Fruit fly (Drosophila melanogaster) whole organism, embryonic: ENCODE measurements around the gene CG17660.
A peak's percentile ranks its signal among the peaks of the same experiment; 100 is the strongest.

Source experiments
- Ada2b ChIP-seq: fragments of 200-800 bp; sonication (Bioruptor generic); IDR thresholded peaks from 2 replicates; pipeline ENCODE4 v1.3.6; 2022; ENCODE audit warnings: missing biosample characterization, missing genetic modification characterization
- Atf-2 ChIP-seq: fragments of 200-800 bp; sonication (Bioruptor generic); optimal IDR thresholded peaks from 2 replicates; lab custom pipeline; 2016; ENCODE audit warnings: missing biosample characterization, missing genetic modification characterization
- CG10321 ChIP-seq: fragments of 200-800 bp; sonication (Bioruptor generic); IDR thresholded peaks from 2 replicates; pipeline ENCODE4 v1.3.6; 2022; ENCODE audit warnings: missing biosample characterization, missing genetic modification characterization
- CG10366 ChIP-seq: fragments of 200-800 bp; sonication (Bioruptor generic); IDR thresholded peaks from 2 replicates; pipeline ENCODE4 v1.3.6; 2022; ENCODE audit warnings: missing biosample characterization, missing genetic modification characterization
- CG11247 ChIP-seq: fragments of 200-800 bp; sonication (Bioruptor generic); IDR thresholded peaks from 2 replicates; pipeline ENCODE4 v1.3.6; 2022; ENCODE audit warnings: missing biosample characterization, missing genetic modification characterization
- CG11456 ChIP-seq: fragments of 200-800 bp; sonication (Bioruptor generic); IDR thresholded peaks from 3 replicates; pipeline ENCODE4 v1.3.6; 2022; ENCODE audit warnings: missing biosample characterization, missing genetic modification characterization
- CG11504 ChIP-seq: fragments of 200-800 bp; sonication (Bioruptor generic); optimal IDR thresholded peaks from 3 replicates; lab custom pipeline; 2019; ENCODE audit warnings: missing biosample characterization, mild to moderate bottlenecking, missing genetic modification characterization, moderate library complexity
- CG12071 ChIP-seq: fragments of 200-800 bp; sonication (Bioruptor generic); optimal IDR thresholded peaks from 3 replicates; lab custom pipeline; 2018; ENCODE audit warnings: missing biosample characterization, mild to moderate bottlenecking, missing genetic modification characterization
- CG12219 ChIP-seq: fragments of 200-800 bp; sonication (Bioruptor generic); optimal IDR thresholded peaks from 3 replicates; lab custom pipeline; 2018; ENCODE audit warnings: missing biosample characterization, mild to moderate bottlenecking, missing genetic modification characterization
- CG13424 ChIP-seq: fragments of 200-800 bp; sonication (Bioruptor generic); optimal IDR thresholded peaks from 2 replicates; lab custom pipeline; 2019; ENCODE audit warnings: missing biosample characterization, mild to moderate bottlenecking, missing genetic modification characterization, moderate library complexity
- CG13894 ChIP-seq: fragments of 200-800 bp; sonication (Bioruptor generic); optimal IDR thresholded peaks from 3 replicates; lab custom pipeline; 2018; ENCODE audit warnings: missing biosample characterization, mild to moderate bottlenecking, missing genetic modification characterization, moderate library complexity
- CG14014 ChIP-seq: fragments of 200-800 bp; sonication (Bioruptor generic); IDR thresholded peaks from 2 replicates; pipeline ENCODE4 v1.3.6; 2022; ENCODE audit warnings: missing biosample characterization, missing genetic modification characterization
- CG15269 ChIP-seq: fragments of 200-800 bp; sonication (Bioruptor generic); optimal IDR thresholded peaks from 2 replicates; lab custom pipeline; 2018; ENCODE audit warnings: missing biosample characterization, mild to moderate bottlenecking, missing genetic modification characterization, moderate library complexity
- CG16863 ChIP-seq: fragments of 200-800 bp; sonication (Bioruptor generic); optimal IDR thresholded peaks from 3 replicates; lab custom pipeline; 2016; ENCODE audit warnings: missing biosample characterization, missing genetic modification characterization
- CG18011 ChIP-seq: fragments of 200-800 bp; sonication (Bioruptor generic); optimal IDR thresholded peaks from 2 replicates; lab custom pipeline; 2017; ENCODE audit warnings: missing biosample characterization, missing genetic modification characterization, mild to moderate bottlenecking, moderate library complexity, missing genotype
- CG18619 ChIP-seq: fragments of 200-800 bp; sonication (Bioruptor generic); optimal IDR thresholded peaks from 3 replicates; lab custom pipeline; 2017; ENCODE audit warnings: missing biosample characterization, mild to moderate bottlenecking, missing genetic modification characterization
- CG2120 ChIP-seq: fragments of 200-800 bp; sonication (Bioruptor generic); optimal IDR thresholded peaks from 3 replicates; lab custom pipeline; 2016; ENCODE audit warnings: missing biosample characterization, missing genetic modification characterization
- CG30431 ChIP-seq: fragments of 200-800 bp; sonication (Bioruptor generic); optimal IDR thresholded peaks from 2 replicates; lab custom pipeline; 2017; ENCODE audit warnings: missing biosample characterization, missing genetic modification characterization
- CG32772 ChIP-seq: fragments of 200-800 bp; sonication (Bioruptor generic); IDR thresholded peaks from 2 replicates; pipeline ENCODE4 v1.3.6; 2022; ENCODE audit warnings: missing biosample characterization, missing genetic modification characterization
- CG4328 ChIP-seq: fragments of 200-800 bp; sonication (Bioruptor generic); optimal IDR thresholded peaks from 3 replicates; lab custom pipeline; 2017; ENCODE audit warnings: missing biosample characterization, missing genetic modification reagents, missing genetic modification characterization
- CG5245 ChIP-seq: fragments of 200-800 bp; sonication (Bioruptor generic); optimal IDR thresholded peaks from 3 replicates; lab custom pipeline; 2016; ENCODE audit warnings: missing biosample characterization, missing genetic modification characterization
- CG6854 ChIP-seq: fragments of 200-800 bp; sonication (Bioruptor generic); optimal IDR thresholded peaks from 3 replicates; lab custom pipeline; 2017; ENCODE audit warnings: missing biosample characterization, mild to moderate bottlenecking, missing genetic modification characterization
- CG9215 ChIP-seq: fragments of 200-800 bp; sonication (Bioruptor generic); IDR thresholded peaks from 2 replicates; pipeline ENCODE4 v1.3.6; 2022; ENCODE audit warnings: missing biosample characterization, missing genetic modification characterization
- CG9609 ChIP-seq: fragments of 200-800 bp; sonication (Bioruptor generic); optimal IDR thresholded peaks from 3 replicates; lab custom pipeline; 2016; ENCODE audit warnings: missing biosample characterization, missing genetic modification characterization
- Fer2 ChIP-seq: fragments of 200-800 bp; sonication (Bioruptor generic); optimal IDR thresholded peaks from 2 replicates; lab custom pipeline; 2018; ENCODE audit warnings: missing biosample characterization, mild to moderate bottlenecking, missing genetic modification characterization, moderate library complexity
- Hr78 ChIP-seq, 2 experiments: fragments of 200-800 bp in 1 of 2; fragments of >200 bp in 1 of 2; sonication (Bioruptor generic) in 1 of 2; optimal IDR thresholded peaks; 2 replicates each; lab custom pipeline; 2017 to 2019; ENCODE audit warnings: missing biosample characterization in 2 of 2, missing genetic modification characterization in 2 of 2, mild to moderate bottlenecking in 1 of 2, moderate library complexity in 1 of 2
- Mes4 ChIP-seq: fragments of 200-800 bp; sonication (Bioruptor generic); optimal IDR thresholded peaks from 2 replicates; lab custom pipeline; 2016; ENCODE audit warnings: missing biosample characterization, missing genetic modification characterization
- Sry-δ ChIP-seq: fragments of 200-800 bp; sonication (Bioruptor generic); optimal IDR thresholded peaks from 2 replicates; lab custom pipeline; 2016; ENCODE audit warnings: missing biosample characterization, missing genetic modification characterization
- Vsx1 ChIP-seq: fragments of 200-800 bp; sonication (Bioruptor generic); optimal IDR thresholded peaks from 2 replicates; lab custom pipeline; 2017; ENCODE audit warnings: missing biosample characterization, mild to moderate bottlenecking, missing genetic modification characterization, missing genetic modification reagents
- amos ChIP-seq: fragments of 200-800 bp; sonication (Bioruptor generic); IDR thresholded peaks from 2 replicates; pipeline ENCODE4 v1.3.6; 2022; ENCODE audit warnings: missing biosample characterization, missing genetic modification characterization; ENCODE audit not compliant: partially characterized antibody
- bbx ChIP-seq: fragments of 200-800 bp; sonication (Bioruptor generic); IDR thresholded peaks from 2 replicates; pipeline ENCODE4 v1.3.6; 2022; ENCODE audit warnings: missing biosample characterization, missing genetic modification characterization; ENCODE audit not compliant: partially characterized antibody
- br ChIP-seq: fragments of >200 bp; optimal IDR thresholded peaks from 2 replicates; lab custom pipeline; 2017
- crc ChIP-seq: fragments of 200-800 bp; sonication (Bioruptor generic); optimal IDR thresholded peaks from 2 replicates; lab custom pipeline; 2016; ENCODE audit warnings: missing biosample characterization, missing genetic modification characterization
- dmrt99B ChIP-seq: fragments of 200-800 bp; sonication (Bioruptor generic); optimal IDR thresholded peaks from 2 replicates; lab custom pipeline; 2018; ENCODE audit warnings: missing biosample characterization, mild to moderate bottlenecking, missing genetic modification characterization, moderate library complexity
- exex ChIP-seq: fragments of 200-800 bp; sonication (Bioruptor generic); optimal IDR thresholded peaks from 4 replicates; lab custom pipeline; 2018; ENCODE audit warnings: missing biosample characterization, mild to moderate bottlenecking, missing genetic modification characterization, moderate library complexity
- ftz-f1 ChIP-seq: fragments of 200-800 bp; sonication (Bioruptor generic); optimal IDR thresholded peaks from 2 replicates; lab custom pipeline; 2016; ENCODE audit warnings: missing biosample characterization, missing genetic modification characterization
- hth ChIP-seq: fragments of >200 bp; optimal IDR thresholded peaks from 2 replicates; lab custom pipeline; 2017; ENCODE audit warnings: inconsistent platforms
- mld ChIP-seq: fragments of 200-800 bp; sonication (Bioruptor generic); IDR thresholded peaks from 3 replicates; pipeline ENCODE4 v1.3.6; 2022; ENCODE audit warnings: missing biosample characterization, missing genetic modification characterization; ENCODE audit not compliant: partially characterized antibody
- nom ChIP-seq: fragments of 200-800 bp; sonication (Bioruptor generic); optimal IDR thresholded peaks from 2 replicates; lab custom pipeline; 2017; ENCODE audit warnings: missing biosample characterization, missing genetic modification characterization, mild to moderate bottlenecking, moderate library complexity, missing genetic modification reagents
- pho ChIP-seq: fragments of 200-800 bp; sonication (Bioruptor generic); optimal IDR thresholded peaks from 2 replicates; lab custom pipeline; 2016; ENCODE audit warnings: missing biosample characterization, missing genetic modification characterization
- pum ChIP-seq: fragments of 200-800 bp; sonication (Bioruptor generic); optimal IDR thresholded peaks from 2 replicates; lab custom pipeline; 2016; ENCODE audit warnings: missing biosample characterization, missing genetic modification characterization
- pzg ChIP-seq: fragments of 200-800 bp; sonication (Bioruptor generic); optimal IDR thresholded peaks from 3 replicates; lab custom pipeline; 2018; ENCODE audit warnings: missing biosample characterization, mild to moderate bottlenecking, missing genetic modification characterization, moderate library complexity
- schlank ChIP-seq: fragments of 200-800 bp; sonication (Bioruptor generic); optimal IDR thresholded peaks from 2 replicates; lab custom pipeline; 2018; ENCODE audit warnings: missing biosample characterization, mild to moderate bottlenecking, missing genetic modification characterization
- sens ChIP-seq: fragments of 200-800 bp; sonication (Bioruptor generic); peaks from one replicate; lab custom pipeline; 2016; ENCODE audit warnings: missing biosample characterization, missing genetic modification characterization
- ssp ChIP-seq: fragments of 200-800 bp; sonication (Bioruptor generic); IDR thresholded peaks from 2 replicates; pipeline ENCODE4 v1.3.6; 2022; ENCODE audit warnings: missing biosample characterization, missing genetic modification characterization
- tgo ChIP-seq: fragments of 200-800 bp; sonication (Bioruptor generic); IDR thresholded peaks from 3 replicates; pipeline ENCODE4 v1.3.6; 2022; ENCODE audit warnings: missing biosample characterization, missing genetic modification characterization
- tio ChIP-seq: fragments of 200-800 bp; sonication (Bioruptor generic); optimal IDR thresholded peaks from 2 replicates; lab custom pipeline; 2017; ENCODE audit warnings: missing biosample characterization, missing genetic modification characterization, inconsistent platforms
- toy ChIP-seq: fragments of 200-800 bp; sonication (Bioruptor generic); IDR thresholded peaks from 2 replicates; pipeline ENCODE4 v1.3.6; 2022; ENCODE audit warnings: missing biosample characterization, missing genetic modification characterization
- twi ChIP-seq: fragments of 200-800 bp; optimal IDR thresholded peaks from 2 replicates; lab custom pipeline; 2019; ENCODE audit warnings: missing biosample characterization, mild to moderate bottlenecking, missing genetic modification characterization, moderate library complexity
- unpg ChIP-seq: fragments of 200-800 bp; sonication (Bioruptor generic); optimal IDR thresholded peaks from 3 replicates; lab custom pipeline; 2018; ENCODE audit warnings: missing biosample characterization, mild to moderate bottlenecking, missing genetic modification characterization, moderate library complexity
- wek ChIP-seq: fragments of 200-800 bp; sonication (Bioruptor generic); optimal IDR thresholded peaks from 3 replicates; lab custom pipeline; 2018; ENCODE audit warnings: missing biosample characterization, mild to moderate bottlenecking, missing genetic modification characterization, moderate library complexity
- z ChIP-seq: fragments of 200-800 bp; sonication (Bioruptor generic); IDR thresholded peaks from 3 replicates; pipeline ENCODE4 v1.3.6; 2022; ENCODE audit warnings: missing biosample characterization, missing genetic modification characterization

The CG17660 gene

dm6 chr2L:1704746-1705145, 5.5 kb downstream of the CG17660 start, which contains the start of gene cpb (continued):
- TF ChIP-seq Hr78 (GFP tag; optimal IDR thresholded peaks at IDR 0.05; lab: Kevin White, UChicago) (no peak), CG10366 (no peak), Sry-δ (GFP tag; lab: Kevin White, UChicago) (peak; percentile 92), mld (GFP tag; lab: Robert Waterston, UW) (peak; percentile 83; the same call in 1 of the 3 replicates), CG13424 (no peak), CG9215 (no peak), Vsx1 (GFP tag; lab: Kevin White, UChicago) (no peak), CG2120 (GFP tag; lab: Kevin White, UChicago) (no peak), CG32772 (GFP tag; lab: Robert Waterston, UW) (no peak), CG11504 (tag; lab: Kevin White, UChicago) (no peak), tgo (GFP tag; lab: Robert Waterston, UW) (no peak), wek (GFP tag; lab: Kevin White, UChicago) (no peak), hth (lab: Kevin White, UChicago) (no peak), CG5245 (GFP tag; lab: Kevin White, UChicago) (no peak), bbx (GFP tag; lab: Robert Waterston, UW) (peak; percentile 92), sens (no peak), ssp (GFP tag; lab: Robert Waterston, UW) (no peak), pzg (GFP tag; lab: Kevin White, UChicago) (peak; percentile 62), Ada2b (GFP tag; lab: Robert Waterston, UW) (no peak), CG13894 (tag; lab: Kevin White, UChicago) (no peak), tio (no peak), twi (tag; lab: Kevin White, UChicago) (no peak), crc (no peak), pum (no peak), CG12219 (GFP tag; lab: Kevin White, UChicago) (no peak), CG30431 (no peak), CG18011 (GFP tag; lab: Kevin White, UChicago) (no peak), amos (GFP tag; lab: Robert Waterston, UW) (peak; percentile 93; the same call in 1 of the 2 replicates), schlank (no peak), CG14014 (GFP tag; lab: Robert Waterston, UW) (no peak), dmrt99B (tag; lab: Kevin White, UChicago) (no peak), nom (GFP tag; lab: Kevin White, UChicago) (no peak), Fer2 (tag; lab: Kevin White, UChicago) (no peak), CG6854 (no peak), CG16863 (GFP tag; lab: Kevin White, UChicago) (no peak), ftz-f1 (GFP tag; lab: Kevin White, UChicago) (no peak), Atf-2 (GFP tag; lab: Kevin White, UChicago) (no peak), z (GFP tag; lab: Robert Waterston, UW) (no peak), CG10321 (no peak), br (lab: Kevin White, UChicago) (no peak), exex (no peak), toy (no peak), pho (GFP tag; lab: Kevin White, UChicago) (no peak), CG11247 (GFP tag; lab: Robert Waterston, UW) (no peak), CG9609 (GFP tag; lab: Kevin White, UChicago) (no peak), CG18619 (GFP tag; lab: Kevin White, UChicago) (no peak), CG11456 (no peak), Mes4 (GFP tag; lab: Kevin White, UChicago) (no peak), unpg (no peak), CG12071 (GFP tag; lab: Kevin White, UChicago) (no peak), CG15269 (tag; lab: Kevin White, UChicago) (no peak), CG4328 (no peak)
